Worm (Caenorhabditis elegans): ENCODE measurements around the gene srt-18.

ce11 chrV:9015540-9015939, at the start of gene srt-18:
- TF ChIP-seq efl-1 (GFP tag; optimal IDR thresholded peaks at IDR 0.05) (no peak), Y53G8AR.9 (GFP tag; conservative IDR thresholded peaks at IDR 0.05) (no peak), ztf-26 (tag; optimal IDR thresholded peaks at IDR 0.05) (no peak), let-526 (GFP tag; IDR thresholded peaks at IDR 0.05) (no peak), ztf-6 (GFP tag; IDR thresholded peaks at IDR 0.05) (no peak), aptf-2 (GFP tag; conservative IDR thresholded peaks at IDR 0.05) (no peak), F57A8.1 (GFP tag; optimal IDR thresholded peaks at IDR 0.05) (no peak), F39B2.1 (GFP tag; IDR thresholded peaks at IDR 0.05) (no peak), ceh-58 (GFP tag; IDR thresholded peaks at IDR 0.05) (no peak)
